Worm (Caenorhabditis elegans) whole organism, young adult: ENCODE data around the gene bgnt-1.5.

Experiments used
- D2030.7 ChIP-seq: fragments of 200-800 bp; sonication (Bioruptor generic); IDR thresholded peaks from 2 replicates; pipeline ENCODE4 v1.3.6; 2022; ENCODE audit warnings: missing genetic modification reagents, missing genetic modification characterization, missing compliant biosample characterization
- F37B4.10 ChIP-seq: fragments of 200-800 bp; sonication (Bioruptor generic); IDR thresholded peaks from 2 replicates; pipeline ENCODE4 v1.3.6; 2022; ENCODE audit warnings: missing genetic modification characterization, missing compliant biosample characterization
- F39B2.1 ChIP-seq: fragments of 200-800 bp; sonication (Bioruptor generic); IDR thresholded peaks from 2 replicates; pipeline ENCODE4 v1.3.6; 2022; ENCODE audit warnings: missing genetic modification reagents, missing genetic modification characterization, missing compliant biosample characterization
- F49E8.2 ChIP-seq: sonication (generic microtip); optimal IDR thresholded peaks from 3 replicates; lab custom pipeline; 2017; ENCODE audit warnings: missing genetic modification characterization, mild to moderate bottlenecking, missing compliant biosample characterization, antibody characterized with exemption, moderate library complexity; ENCODE audit not compliant: insufficient read depth
- F57C9.4 ChIP-seq: sonication (generic microtip); optimal IDR thresholded peaks from 2 replicates; lab custom pipeline; 2017; ENCODE audit warnings: mild to moderate bottlenecking, missing genetic modification characterization, missing compliant biosample characterization
- K11D2.4 ChIP-seq: fragments of 200-800 bp; sonication (Bioruptor generic); IDR thresholded peaks from 2 replicates; pipeline ENCODE4 v1.3.6; 2022; ENCODE audit warnings: missing genetic modification reagents, missing genetic modification characterization, missing compliant biosample characterization
- K12H6.12 ChIP-seq: fragments of 200-800 bp; sonication (Bioruptor generic); optimal IDR thresholded peaks from 2 replicates; lab custom pipeline; 2018; ENCODE audit warnings: mild to moderate bottlenecking, missing genetic modification characterization, missing compliant biosample characterization
- T07F8.4 ChIP-seq: sonication (generic microtip); optimal IDR thresholded peaks from 2 replicates; lab custom pipeline; 2016; ENCODE audit warnings: mild to moderate bottlenecking, missing genetic modification characterization, moderate library complexity, missing compliant biosample characterization
- Y67H2A.10 ChIP-seq: fragments of 200-800 bp; sonication (Bioruptor generic); conservative IDR thresholded peaks from 2 replicates; pipeline ENCODE4 v1.3.6; 2022; ENCODE audit warnings: missing genetic modification reagents, missing genetic modification characterization, missing compliant biosample characterization
- ZK185.1 ChIP-seq: sonication (generic microtip); optimal IDR thresholded peaks from 2 replicates; lab custom pipeline; 2016; ENCODE audit warnings: mild to moderate bottlenecking, missing genetic modification characterization, missing compliant biosample characterization; ENCODE audit not compliant: poor library complexity, severe bottlenecking
- akir-1 ChIP-seq: fragments of 200-800 bp; sonication (Bioruptor generic); optimal IDR thresholded peaks from 2 replicates; lab custom pipeline; 2018; ENCODE audit warnings: mild to moderate bottlenecking, missing genetic modification characterization, moderate library complexity, missing compliant biosample characterization
- aptf-2 ChIP-seq: fragments of 200-800 bp; sonication (Bioruptor generic); conservative IDR thresholded peaks from 2 replicates; pipeline ENCODE4 v1.3.6; 2022; ENCODE audit warnings: missing genetic modification reagents, missing genetic modification characterization, missing compliant biosample characterization
- bed-1 ChIP-seq: fragments of 200-800 bp; sonication (Bioruptor generic); IDR thresholded peaks from 2 replicates; pipeline ENCODE4 v1.3.6; 2022; ENCODE audit warnings: missing genetic modification reagents, missing genetic modification characterization, missing compliant biosample characterization
- ceh-27 ChIP-seq: fragments of 200-800 bp; sonication (Bioruptor generic); optimal IDR thresholded peaks from 2 replicates; lab custom pipeline; 2018; ENCODE audit warnings: mild to moderate bottlenecking, missing genetic modification characterization, moderate library complexity, missing compliant biosample characterization
- ceh-79 ChIP-seq: sonication (generic microtip); optimal IDR thresholded peaks from 2 replicates; lab custom pipeline; 2017; ENCODE audit warnings: mild to moderate bottlenecking, missing genetic modification characterization, missing compliant biosample characterization
- dpff-1 ChIP-seq: sonication (generic microtip); optimal IDR thresholded peaks from 2 replicates; lab custom pipeline; 2017; ENCODE audit warnings: mild to moderate bottlenecking, missing genetic modification characterization, missing compliant biosample characterization
- efl-1 ChIP-seq: fragments of 150-350 bp; optimal IDR thresholded peaks from 2 replicates; lab custom pipeline; 2014; ENCODE audit warnings: missing biosample characterization, missing genetic modification reagents, missing genetic modification characterization
- egl-44 ChIP-seq: fragments of 200-800 bp; sonication (Bioruptor generic); IDR thresholded peaks from 2 replicates; pipeline ENCODE4 v1.3.6; 2022; ENCODE audit warnings: missing genetic modification reagents, missing genetic modification characterization, missing compliant biosample characterization
- ets-4 ChIP-seq: fragments of 200-800 bp; sonication (Bioruptor generic); optimal IDR thresholded peaks from 2 replicates; lab custom pipeline; 2018; ENCODE audit warnings: mild to moderate bottlenecking, missing genetic modification characterization, missing compliant biosample characterization
- fkh-3 ChIP-seq: sonication (generic microtip); optimal IDR thresholded peaks from 2 replicates; lab custom pipeline; 2016; ENCODE audit warnings: mild to moderate bottlenecking, missing genetic modification characterization, missing compliant biosample characterization
- him-1 ChIP-seq: sonication (generic microtip); optimal IDR thresholded peaks from 2 replicates; lab custom pipeline; 2016; ENCODE audit warnings: missing genotype, missing genetic modification reagents, missing genetic modification characterization, missing compliant biosample characterization
- hrde-1 ChIP-seq: sonication (generic microtip); optimal IDR thresholded peaks from 2 replicates; lab custom pipeline; 2016; ENCODE audit warnings: missing genetic modification characterization, mild to moderate bottlenecking, missing compliant biosample characterization, moderate library complexity, missing genotype, missing genetic modification reagents, borderline replicate concordance
- lin-26 ChIP-seq: fragments of 200-800 bp; sonication (Bioruptor generic); IDR thresholded peaks from 2 replicates; pipeline ENCODE4 v1.3.6; 2022; ENCODE audit warnings: missing genetic modification reagents, missing genetic modification characterization, missing compliant biosample characterization
- lsy-27 ChIP-seq: sonication (generic microtip); optimal IDR thresholded peaks from 2 replicates; lab custom pipeline; 2017; ENCODE audit warnings: missing genetic modification characterization, mild to moderate bottlenecking, missing compliant biosample characterization, antibody characterized with exemption, missing genotype, borderline replicate concordance; ENCODE audit not compliant: insufficient read depth
- nhr-27 ChIP-seq: fragments of 200-800 bp; sonication (Bioruptor generic); optimal IDR thresholded peaks from 2 replicates; lab custom pipeline; 2018; ENCODE audit warnings: mild to moderate bottlenecking, missing genetic modification characterization, moderate library complexity, missing compliant biosample characterization
- pbrm-1 ChIP-seq: fragments of 200-800 bp; sonication (Bioruptor generic); IDR thresholded peaks from 2 replicates; pipeline ENCODE4 v1.3.6; 2022; ENCODE audit warnings: missing genetic modification reagents, missing genetic modification characterization, missing compliant biosample characterization
- rcor-1 ChIP-seq: fragments of 200-800 bp; sonication (Bioruptor generic); IDR thresholded peaks from 2 replicates; pipeline ENCODE4 v1.3.6; 2022; ENCODE audit warnings: missing genetic modification reagents, missing genetic modification characterization, missing compliant biosample characterization
- sdz-38 ChIP-seq: sonication (generic microtip); optimal IDR thresholded peaks from 2 replicates; lab custom pipeline; 2016; ENCODE audit warnings: missing genotype, missing genetic modification characterization, missing compliant biosample characterization
- snpc-1.1 ChIP-seq: sonication (generic microtip); optimal IDR thresholded peaks from 2 replicates; lab custom pipeline; 2017; ENCODE audit warnings: missing genetic modification characterization, mild to moderate bottlenecking, missing compliant biosample characterization, antibody characterized with exemption, moderate library complexity, missing genotype, missing genetic modification reagents; ENCODE audit not compliant: insufficient read depth
- snpc-1.3 ChIP-seq: sonication (generic microtip); optimal IDR thresholded peaks from 2 replicates; lab custom pipeline; 2017; ENCODE audit warnings: missing genetic modification characterization, mild to moderate bottlenecking, missing compliant biosample characterization, antibody characterized with exemption, moderate library complexity, missing genotype, missing genetic modification reagents; ENCODE audit not compliant: insufficient read depth
- unc-62 ChIP-seq: fragments of 150-350 bp; optimal IDR thresholded peaks from 2 replicates; lab custom pipeline; 2014; ENCODE audit warnings: missing biosample characterization, missing genetic modification reagents, missing genetic modification characterization
- zfh-2 ChIP-seq: fragments of 200-800 bp; sonication (Bioruptor generic); conservative IDR thresholded peaks from 2 replicates; pipeline ENCODE4 v1.3.6; 2022; ENCODE audit warnings: missing genetic modification reagents, missing genetic modification characterization, missing compliant biosample characterization
- ztf-3 ChIP-seq: fragments of 200-800 bp; sonication (Bioruptor generic); optimal IDR thresholded peaks from 2 replicates; lab custom pipeline; 2018; ENCODE audit warnings: mild to moderate bottlenecking, missing genetic modification characterization, missing compliant biosample characterization
- ztf-6 ChIP-seq: fragments of 200-800 bp; sonication (Bioruptor generic); IDR thresholded peaks from 2 replicates; pipeline ENCODE4 v1.3.6; 2022; ENCODE audit warnings: missing genetic modification reagents, missing genetic modification characterization, missing compliant biosample characterization

The bgnt-1.5 gene

ce11 chrX:13201401-13201800, 30.8 kb downstream of the bgnt-1.5 start, which contains the start of gene unc-9:
TSS of gene unc-9 (plus strand) at chrX:13201770.
- TF ChIP-seq F39B2.1 (GFP tag; lab: Robert Waterston, UW), result no peak
- no peak for TF ChIP-seq ceh-27 (GFP tag; lab: Kevin White, UChicago)
- TF ChIP-seq nhr-27 (tag; lab: Kevin White, UChicago), result no peak
- TF ChIP-seq akir-1 (GFP tag; lab: Kevin White, UChicago), result no peak
- no peak for TF ChIP-seq T07F8.4 (tag; lab: Kevin White, UChicago)
- TF ChIP-seq unc-62, result no peak
- TF ChIP-seq F49E8.2, result no peak
- no peak for TF ChIP-seq ceh-79 (tag; lab: Kevin White, UChicago)
- TF ChIP-seq hrde-1 (tag; lab: Kevin White, UChicago), result no peak
- TF ChIP-seq zfh-2 (GFP tag; lab: Robert Waterston, UW), result no peak
- no peak for TF ChIP-seq bed-1 (GFP tag; lab: Robert Waterston, UW)
- TF ChIP-seq egl-44 (GFP tag; lab: Robert Waterston, UW), result no peak
- no peak for TF ChIP-seq snpc-1.1 (tag; lab: Kevin White, UChicago)
- no peak for TF ChIP-seq rcor-1

ce11 chrX:13200312-13200711, 31.8 kb downstream of the bgnt-1.5 start:
- TF ChIP-seq ztf-6 (GFP tag; lab: Robert Waterston, UW) (no peak), ZK185.1 (tag; lab: Kevin White, UChicago) (no peak), ceh-79 (tag; lab: Kevin White, UChicago) (no peak)

- TF ChIP-seq ztf-3 (GFP tag; lab: Kevin White, UChicago) (no peak), dpff-1 (tag; lab: Kevin White, UChicago) (no peak), F37B4.10 (GFP tag; lab: Robert Waterston, UW) (no peak), him-1 (no peak), sdz-38 (tag; lab: Kevin White, UChicago) (no peak), lsy-27 (no peak), ets-4 (GFP tag; lab: Kevin White, UChicago) (no peak), K12H6.12 (no peak), fkh-3 (tag; lab: Kevin White, UChicago) (no peak), Y67H2A.10 (GFP tag; lab: Robert Waterston, UW) (no peak), snpc-1.3 (tag; lab: Kevin White, UChicago) (no peak), F57C9.4 (tag; lab: Kevin White, UChicago) (no peak), efl-1 (GFP tag; lab: Kevin White, UChicago) (no peak), lin-26 (GFP tag; lab: Robert Waterston, UW) (no peak)
Observed at ce11 chrX:13198134-13198533, 34.0 kb downstream of the bgnt-1.5 start.

ce11 chrX:13190912-13191311, 41.2 kb downstream of the bgnt-1.5 start, which contains the start of gene gpa-6:
TSS of gene gpa-6 (plus strand) at chrX:13191212.
- no peak for TF ChIP-seq D2030.7 (GFP tag; lab: Robert Waterston, UW)
- no peak for TF ChIP-seq K11D2.4 (GFP tag; lab: Robert Waterston, UW)
- TF ChIP-seq aptf-2 (GFP tag; lab: Robert Waterston, UW), result no peak
- no peak for TF ChIP-seq dpff-1 (tag; lab: Kevin White, UChicago)
- no peak for TF ChIP-seq pbrm-1
